Worm (Caenorhabditis elegans): ENCODE results near the gene dlc-4.

dlc-4 gene

ce11 chrIV:16482790-16483189 is 39.7 kb downstream of the dlc-4 start:
- TF ChIP-seq dpl-1 (GFP tag; optimal IDR thresholded peaks at IDR 0.05) (no peak), snpc-1.1 (tag; optimal IDR thresholded peaks at IDR 0.05; ENCODE audit: insufficient read depth) (no peak), mes-4 (tag; optimal IDR thresholded peaks at IDR 0.05) (no peak), madf-8 (GFP tag; conservative IDR thresholded peaks at IDR 0.05) (no peak), athp-1 (tag; optimal IDR thresholded peaks at IDR 0.05) (peak; percentile 50), nhr-27 (tag; optimal IDR thresholded peaks at IDR 0.05) (no peak), madf-3 (GFP tag; IDR thresholded peaks at IDR 0.05) (no peak), snpc-4 (GFP tag; optimal IDR thresholded peaks at IDR 0.05) (peak; percentile 17), snpc-4 (tag; optimal IDR thresholded peaks at IDR 0.05) (no peak), bed-2 (GFP tag; IDR thresholded peaks at IDR 0.05) (no peak), lin-54 (GFP tag; optimal IDR thresholded peaks at IDR 0.05) (peak; percentile 3), ztf-22 (GFP tag; optimal IDR thresholded peaks at IDR 0.05) (no peak), nfyb-1 (GFP tag; IDR thresholded peaks at IDR 0.05) (no peak), ceh-27 (GFP tag; optimal IDR thresholded peaks at IDR 0.05) (no peak), hlh-12 (tag; optimal IDR thresholded peaks at IDR 0.05) (no peak), F10E7.11 (tag; optimal IDR thresholded peaks at IDR 0.05) (no peak), ama-1 (optimal IDR thresholded peaks at IDR 0.05) (no peak), ama-1 (GFP tag; optimal IDR thresholded peaks at IDR 0.05) (peak in 1 of 2 experiments; percentile 43), attf-6 (GFP tag; IDR thresholded peaks at IDR 0.05) (peak; percentile 68), D2030.7 (GFP tag; IDR thresholded peaks at IDR 0.05) (no peak), cebp-1 (GFP tag; IDR thresholded peaks at IDR 0.05) (peak; percentile 21; the same call in 1 of the 2 replicates), cebp-1 (tag; optimal IDR thresholded peaks at IDR 0.05) (peak; percentile 40), rec-8 (tag; optimal IDR thresholded peaks at IDR 0.05) (no peak), K11D2.4 (GFP tag; IDR thresholded peaks at IDR 0.05) (0 out of 2 replicates have a peak, but pooled peaks have one; percentile 10), ztf-28 (GFP tag; IDR thresholded peaks at IDR 0.05) (no peak), ceh-40 (GFP tag; IDR thresholded peaks at IDR 0.05) (no peak), xnd-1 (tag; optimal IDR thresholded peaks at IDR 0.05) (no peak), Y53F4B.3 (GFP tag; IDR thresholded peaks at IDR 0.05) (no peak), snpc-1.3 (tag; optimal IDR thresholded peaks at IDR 0.05; ENCODE audit: insufficient read depth) (no peak), snpc-3.4 (tag; optimal IDR thresholded peaks at IDR 0.05) (no peak), nhr-80 (tag; optimal IDR thresholded peaks at IDR 0.05) (peak; percentile 13), hlh-26 (GFP tag; conservative IDR thresholded peaks at IDR 0.05) (no peak), madf-10 (tag; optimal IDR thresholded peaks at IDR 0.05) (no peak), attf-3 (GFP tag; conservative IDR thresholded peaks at IDR 0.05) (no peak), sea-2 (GFP tag; IDR thresholded peaks at IDR 0.05) (no peak), hmg-1.2 (GFP tag; IDR thresholded peaks at IDR 0.05) (peak; percentile 35; the same call in 1 of the 2 replicates), F23B12.7 (tag; optimal IDR thresholded peaks at IDR 0.05; ENCODE audit: insufficient read depth) (no peak), F57C9.4 (tag; optimal IDR thresholded peaks at IDR 0.05) (no peak), rpc-1 (optimal IDR thresholded peaks at IDR 0.05) (no peak), rpc-1 (tag; optimal IDR thresholded peaks at IDR 0.05) (no peak), egl-44 (GFP tag; IDR thresholded peaks at IDR 0.05) (0 out of 2 replicates have a peak, but pooled peaks have one; percentile 34), ekl-4 (GFP tag; IDR thresholded peaks at IDR 0.05) (peak; percentile 4; the same call in 1 of the 2 replicates), F57A8.1 (GFP tag; optimal IDR thresholded peaks at IDR 0.05) (no peak), B0019.2 (GFP tag; conservative IDR thresholded peaks at IDR 0.05) (no peak), pbrm-1 (GFP tag; IDR thresholded peaks at IDR 0.05) (peak; percentile 21), nhr-120 (GFP tag; IDR thresholded peaks at IDR 0.05) (no peak), lin-26 (GFP tag; IDR thresholded peaks at IDR 0.05) (no peak), Y56A3A.18 (GFP tag; IDR thresholded peaks at IDR 0.05) (0 out of 2 replicates have a peak, but pooled peaks have one; percentile 51), hmg-20 (GFP tag; IDR thresholded peaks at IDR 0.05) (no peak), B0336.3 (GFP tag; IDR thresholded peaks at IDR 0.05) (peak; percentile 57; the same call in 1 of the 2 replicates)

Data from whole organism, young adult.